Worm (Caenorhabditis elegans) whole organism, midembryonic: Measurements from ENCODE around the gene sru-40.

Experiments
- T22C8.4 ChIP-seq: fragments of 200-800 bp; sonication (Bioruptor generic); IDR thresholded peaks from 2 replicates; pipeline ENCODE4 v1.3.6; 2022; ENCODE audit warnings: missing genetic modification characterization, missing compliant biosample characterization
- flt-1 ChIP-seq: fragments of 200-800 bp; sonication (Bioruptor generic); IDR thresholded peaks from 2 replicates; pipeline ENCODE4 v1.3.6; 2022; ENCODE audit warnings: missing genetic modification characterization, missing compliant biosample characterization
- klf-2 ChIP-seq: fragments of 200-800 bp; sonication (Bioruptor generic); conservative IDR thresholded peaks from 2 replicates; pipeline ENCODE4 v1.3.6; 2022; ENCODE audit warnings: missing genetic modification reagents, missing genetic modification characterization, missing compliant biosample characterization
- med-1 ChIP-seq: sonication (generic microtip); optimal IDR thresholded peaks from 2 replicates; lab custom pipeline; 2017; ENCODE audit warnings: missing genetic modification characterization, mild to moderate bottlenecking, missing compliant biosample characterization, antibody characterized with exemption, missing genetic modification reagents; ENCODE audit not compliant: insufficient read depth
- ref-1 ChIP-seq: fragments of 200-800 bp; sonication (Bioruptor generic); conservative IDR thresholded peaks from 2 replicates; pipeline ENCODE4 v1.3.6; 2022; ENCODE audit warnings: missing genetic modification reagents, missing genetic modification characterization, missing compliant biosample characterization
- tab-1 ChIP-seq: fragments of 200-800 bp; sonication (Bioruptor generic); IDR thresholded peaks from 2 replicates; pipeline ENCODE4 v1.3.6; 2022; ENCODE audit warnings: missing genetic modification characterization, missing compliant biosample characterization

ce11 chrV:9821724-9822123 is 12.1 kb downstream of the sru-40 start, which contains the start of gene str-193:
- no peak for TF ChIP-seq ref-1 (GFP tag; lab: Robert Waterston, UW)
- no peak for TF ChIP-seq med-1 (GFP tag; lab: Kevin White, UChicago)
- no peak for TF ChIP-seq klf-2 (GFP tag; lab: Robert Waterston, UW)
- TF ChIP-seq tab-1 (GFP tag; lab: Robert Waterston, UW) = no peak
- no peak for TF ChIP-seq flt-1 (GFP tag; lab: Robert Waterston, UW)
- no peak for TF ChIP-seq T22C8.4 (GFP tag; lab: Robert Waterston, UW)
